Worm (Caenorhabditis elegans) whole organism, young adult: ENCODE measurements around the gene endu-2.

ENCODE experiments used
- C06A6.2 ChIP-seq: fragments of 200-800 bp; sonication (Bioruptor generic); conservative IDR thresholded peaks from 2 replicates; pipeline ENCODE4 v1.3.6; 2022; ENCODE audit warnings: missing genetic modification characterization, missing compliant biosample characterization
- C17E4.6 ChIP-seq: fragments of 200-800 bp; sonication (Bioruptor generic); IDR thresholded peaks from 2 replicates; pipeline ENCODE4 v1.3.6; 2022; ENCODE audit warnings: missing genetic modification reagents, missing genetic modification characterization, missing compliant biosample characterization
- Y79H2A.3 ChIP-seq: fragments of 200-800 bp; sonication (Bioruptor generic); conservative IDR thresholded peaks from 2 replicates; pipeline ENCODE4 v1.3.6; 2022; ENCODE audit warnings: missing genetic modification reagents, missing genetic modification characterization, missing compliant biosample characterization
- ceh-79 ChIP-seq: sonication (generic microtip); optimal IDR thresholded peaks from 2 replicates; lab custom pipeline; 2017; ENCODE audit warnings: mild to moderate bottlenecking, missing genetic modification characterization, missing compliant biosample characterization
- egrh-3 ChIP-seq: fragments of 200-800 bp; sonication (Bioruptor generic); IDR thresholded peaks from 2 replicates; pipeline ENCODE4 v1.3.6; 2022; ENCODE audit warnings: missing genetic modification reagents, missing genetic modification characterization, missing compliant biosample characterization
- hrde-1 ChIP-seq: sonication (generic microtip); optimal IDR thresholded peaks from 2 replicates; lab custom pipeline; 2016; ENCODE audit warnings: missing genetic modification characterization, mild to moderate bottlenecking, missing compliant biosample characterization, moderate library complexity, missing genotype, missing genetic modification reagents, borderline replicate concordance
- snpc-4 ChIP-seq, 5 experiments: fragments of 150-350 bp in 1 of 5; sonication (generic microtip) in 4 of 5; optimal IDR thresholded peaks; 2 replicates each; lab custom pipeline; 2014 to 2018; ENCODE audit warnings: missing genetic modification characterization in 5 of 5, missing biosample characterization in 3 of 5, antibody characterized with exemption in 2 of 5, mild to moderate bottlenecking in 2 of 5, missing compliant biosample characterization in 2 of 5, missing genotype in 2 of 5, moderate library complexity in 2 of 5, missing genetic modification reagents in 1 of 5
- tlf-1 ChIP-seq: fragments of 200-800 bp; sonication (Bioruptor generic); optimal IDR thresholded peaks from 2 replicates; lab custom pipeline; 2018; ENCODE audit warnings: mild to moderate bottlenecking, missing genetic modification characterization, missing compliant biosample characterization
- unc-62 ChIP-seq: fragments of 150-350 bp; optimal IDR thresholded peaks from 2 replicates; lab custom pipeline; 2014; ENCODE audit warnings: missing biosample characterization, missing genetic modification reagents, missing genetic modification characterization

DNA sequence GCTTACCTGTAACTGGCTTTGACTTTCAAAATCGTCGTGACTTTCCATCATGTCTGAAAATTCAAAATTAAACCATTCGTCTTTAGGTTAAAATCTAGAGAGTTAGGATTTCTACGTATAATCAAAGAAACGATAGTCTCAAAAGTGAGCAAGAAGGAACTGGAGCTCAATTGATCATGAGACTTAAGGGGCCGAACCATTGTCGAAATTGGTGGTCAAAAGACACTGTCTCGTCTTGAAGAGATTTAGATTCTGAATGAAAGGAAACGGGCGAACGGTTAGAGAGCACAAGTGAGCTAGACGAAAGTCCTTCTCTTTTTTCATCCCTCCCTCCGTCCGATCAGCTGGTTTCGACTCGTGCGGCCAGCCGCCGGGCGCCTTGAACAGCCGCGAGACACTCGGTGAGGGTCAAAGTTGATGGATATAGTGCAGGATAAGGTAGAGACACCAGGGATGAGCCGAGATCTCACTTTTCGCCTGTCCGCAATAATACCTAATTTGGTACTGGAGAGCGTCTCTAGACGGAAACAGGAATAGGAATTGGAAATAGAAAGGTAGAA, 19.1 kb downstream of the endu-2 start, which contains the start of gene M60.7:
- TF ChIP-seq ceh-79 (tag; lab: Kevin White, UChicago) (no peak), C06A6.2 (no peak), Y79H2A.3 (GFP tag; lab: Robert Waterston, UW) (no peak), snpc-4 (GFP tag; optimal IDR thresholded peaks at IDR 0.05; lab: Kevin White, UChicago) (no peak), snpc-4 (tag; optimal IDR thresholded peaks at IDR 0.05; lab: Kevin White, UChicago) (no peak), tlf-1 (GFP tag; lab: Kevin White, UChicago) (no peak), unc-62 (GFP tag; lab: Kevin White, UChicago) (no peak), egrh-3 (GFP tag; lab: Robert Waterston, UW) (no peak), C17E4.6 (GFP tag; lab: Robert Waterston, UW) (no peak), hrde-1 (tag; lab: Kevin White, UChicago) (no peak)
